Fruit fly (Drosophila melanogaster): Measurements from ENCODE around the gene CG33229.

CG33229 gene

dm6 chr3L:270760-271500 is 47.3 kb downstream of the CG33229 start, which contains the start of gene miple2 (continued):
- TF ChIP-seq emc (GFP tag; optimal IDR thresholded peaks at IDR 0.05): no peak
- TF ChIP-seq Fer3 (tag; optimal IDR thresholded peaks at IDR 0.05): peak; percentile 15
- peak; percentile 71 for TF ChIP-seq CG11398 (GFP tag; optimal IDR thresholded peaks at IDR 0.05)
- no peak for TF ChIP-seq dan (GFP tag; IDR thresholded peaks at IDR 0.05)
- TF ChIP-seq Taf1 (GFP tag; IDR thresholded peaks at IDR 0.05): no peak
- TF ChIP-seq H15 (GFP tag; IDR thresholded peaks at IDR 0.05): no peak
- no peak for TF ChIP-seq CG8359 (GFP tag; optimal IDR thresholded peaks at IDR 0.05; ENCODE audit: borderline replicate concordance)
- TF ChIP-seq Vsx1 (GFP tag; optimal IDR thresholded peaks at IDR 0.05): peak; percentile 70
- peak; percentile 52 for TF ChIP-seq CG17385 (GFP tag; optimal IDR thresholded peaks at IDR 0.05)
- TF ChIP-seq row (GFP tag; IDR thresholded peaks at IDR 0.05): peak; percentile 51; the same call in 2 of the 3 replicates
- TF ChIP-seq schlank (tag; optimal IDR thresholded peaks at IDR 0.05): no peak
- peak; percentile 53 for TF ChIP-seq CG13424 (tag; optimal IDR thresholded peaks at IDR 0.05)
- peak; percentile 15 for TF ChIP-seq Camta (GFP tag; optimal IDR thresholded peaks at IDR 0.05)
- no peak for TF ChIP-seq tup (GFP tag; optimal IDR thresholded peaks at IDR 0.05)
- no peak for TF ChIP-seq slbo (GFP tag; IDR thresholded peaks at IDR 0.05)
- TF ChIP-seq CG12391 (tag; optimal IDR thresholded peaks at IDR 0.05): peak; percentile 46
- peak; percentile 13 for TF ChIP-seq Mad (GFP tag; optimal IDR thresholded peaks at IDR 0.05)
- TF ChIP-seq CG8290 (GFP tag; optimal IDR thresholded peaks at IDR 0.05): peak; percentile 18
- peak; percentile 46 to 79 for TF ChIP-seq CG8290 (tag; optimal IDR thresholded peaks at IDR 0.05)
- TF ChIP-seq Awh (GFP tag; IDR thresholded peaks at IDR 0.05): 0 out of 2 replicates have a peak, but pooled peaks have one; percentile 31
- TF ChIP-seq CG2712 (tag; optimal IDR thresholded peaks at IDR 0.05): peak; percentile 59
- TF ChIP-seq BtbVII (GFP tag; optimal IDR thresholded peaks at IDR 0.05): peak; percentile 35
- no peak for TF ChIP-seq ranshi (GFP tag; IDR thresholded peaks at IDR 0.05)
- peak; percentile 98 for TF ChIP-seq z (GFP tag; IDR thresholded peaks at IDR 0.05)
- TF ChIP-seq nerfin-1 (tag; optimal IDR thresholded peaks at IDR 0.05): peak; percentile 55
- no peak for TF ChIP-seq CG11560 (tag; IDR thresholded peaks at IDR 0.05)
- no peak for TF ChIP-seq Rfx (GFP tag; IDR thresholded peaks at IDR 0.05)
- TF ChIP-seq CG3407 (GFP tag; optimal IDR thresholded peaks at IDR 0.05): peak; percentile 32
- TF ChIP-seq CG15696 (tag; optimal IDR thresholded peaks at IDR 0.05): peak; percentile 65
- TF ChIP-seq pita (GFP tag; optimal IDR thresholded peaks at IDR 0.05): no peak
- peak; percentile 46 for TF ChIP-seq CG7786 (GFP tag; optimal IDR thresholded peaks at IDR 0.05)
- no peak; the same call in 1 of the 2 replicates for TF ChIP-seq CG31441 (GFP tag; IDR thresholded peaks at IDR 0.05)
- peak; percentile 54 for TF ChIP-seq org-1 (GFP tag; optimal IDR thresholded peaks at IDR 0.05)
- TF ChIP-seq bcd (GFP tag; optimal IDR thresholded peaks at IDR 0.05): no peak
- no peak for TF ChIP-seq CG9817 (tag; optimal IDR thresholded peaks at IDR 0.05)
- no peak for TF ChIP-seq CG6272 (GFP tag; IDR thresholded peaks at IDR 0.05)
- TF ChIP-seq pho (GFP tag; optimal IDR thresholded peaks at IDR 0.05): peak; percentile 3
- no peak for TF ChIP-seq HLH4C (GFP tag; IDR thresholded peaks at IDR 0.05; ENCODE audit: partially characterized antibody)
- TF ChIP-seq CG8765 (GFP tag; IDR thresholded peaks at IDR 0.05): no peak
- peak; percentile 29 for TF ChIP-seq oc (tag; optimal IDR thresholded peaks at IDR 0.05)
- no peak for TF ChIP-seq NC2α (GFP tag; optimal IDR thresholded peaks at IDR 0.05)
- TF ChIP-seq scrt (GFP tag; optimal IDR thresholded peaks at IDR 0.05): peak; percentile 11
- peak; percentile 3 for TF ChIP-seq luna (GFP tag; optimal IDR thresholded peaks at IDR 0.05)
- TF ChIP-seq CG10959 (GFP tag; IDR thresholded peaks at IDR 0.05): no peak
- TF ChIP-seq ATbp (GFP tag; optimal IDR thresholded peaks at IDR 0.05): peak; percentile 42
- no peak for TF ChIP-seq CG6791 (GFP tag; IDR thresholded peaks at IDR 0.05; ENCODE audit: partially characterized antibody)
- peak; percentile 25 for TF ChIP-seq unpg (GFP tag; optimal IDR thresholded peaks at IDR 0.05)
- TF ChIP-seq CG16815 (GFP tag; optimal IDR thresholded peaks at IDR 0.05): no peak
- peak; percentile 66 for TF ChIP-seq Med (GFP tag)
- TF ChIP-seq CTCF (GFP tag; optimal IDR thresholded peaks at IDR 0.05): no peak
- no peak for TF ChIP-seq TFAM (GFP tag; optimal IDR thresholded peaks at IDR 0.05)

All from whole organism, embryonic.